Worm (Caenorhabditis elegans) whole organism, young adult: Measurements from ENCODE around the gene T16G12.4.

Experiments
- F33H1.4 ChIP-seq: fragments of 200-800 bp; sonication (Bioruptor generic); IDR thresholded peaks from 2 replicates; pipeline ENCODE4 v1.3.6; 2022; ENCODE audit warnings: missing genetic modification reagents, missing genetic modification characterization, missing compliant biosample characterization
- ceh-100 ChIP-seq: fragments of 200-800 bp; sonication (Bioruptor generic); IDR thresholded peaks from 2 replicates; pipeline ENCODE4 v1.3.6; 2022; ENCODE audit warnings: missing genetic modification reagents, missing genetic modification characterization, missing compliant biosample characterization
- ekl-4 ChIP-seq: fragments of 200-800 bp; sonication (Bioruptor generic); IDR thresholded peaks from 2 replicates; pipeline ENCODE4 v1.3.6; 2022; ENCODE audit warnings: missing genetic modification reagents, missing genetic modification characterization, missing compliant biosample characterization
- gei-17 ChIP-seq: fragments of 200-800 bp; sonication (Bioruptor generic); optimal IDR thresholded peaks from 2 replicates; lab custom pipeline; 2018; ENCODE audit warnings: mild to moderate bottlenecking, missing genetic modification characterization, missing compliant biosample characterization
- madf-3 ChIP-seq: fragments of 200-800 bp; sonication (Bioruptor generic); IDR thresholded peaks from 2 replicates; pipeline ENCODE4 v1.3.6; 2022; ENCODE audit warnings: missing genetic modification reagents, missing genetic modification characterization, missing compliant biosample characterization
- mcd-1 ChIP-seq: fragments of 200-800 bp; sonication (Bioruptor generic); IDR thresholded peaks from 2 replicates; pipeline ENCODE4 v1.3.6; 2022; ENCODE audit warnings: missing genetic modification reagents, missing genetic modification characterization, missing compliant biosample characterization
- mxl-1 ChIP-seq: sonication (generic microtip); optimal IDR thresholded peaks from 2 replicates; lab custom pipeline; 2016; ENCODE audit warnings: missing genetic modification characterization, missing compliant biosample characterization
- pbrm-1 ChIP-seq: fragments of 200-800 bp; sonication (Bioruptor generic); IDR thresholded peaks from 2 replicates; pipeline ENCODE4 v1.3.6; 2022; ENCODE audit warnings: missing genetic modification reagents, missing genetic modification characterization, missing compliant biosample characterization
- pha-4 ChIP-seq: fragments of 150-350 bp; sonication (generic microtip); optimal IDR thresholded peaks from 2 replicates; lab custom pipeline; 2014; ENCODE audit warnings: missing biosample characterization, missing genetic modification reagents, missing genetic modification characterization
- ztf-26 ChIP-seq: sonication (generic microtip); optimal IDR thresholded peaks from 2 replicates; lab custom pipeline; 2017; ENCODE audit warnings: missing genetic modification characterization, missing compliant biosample characterization

DNA sequence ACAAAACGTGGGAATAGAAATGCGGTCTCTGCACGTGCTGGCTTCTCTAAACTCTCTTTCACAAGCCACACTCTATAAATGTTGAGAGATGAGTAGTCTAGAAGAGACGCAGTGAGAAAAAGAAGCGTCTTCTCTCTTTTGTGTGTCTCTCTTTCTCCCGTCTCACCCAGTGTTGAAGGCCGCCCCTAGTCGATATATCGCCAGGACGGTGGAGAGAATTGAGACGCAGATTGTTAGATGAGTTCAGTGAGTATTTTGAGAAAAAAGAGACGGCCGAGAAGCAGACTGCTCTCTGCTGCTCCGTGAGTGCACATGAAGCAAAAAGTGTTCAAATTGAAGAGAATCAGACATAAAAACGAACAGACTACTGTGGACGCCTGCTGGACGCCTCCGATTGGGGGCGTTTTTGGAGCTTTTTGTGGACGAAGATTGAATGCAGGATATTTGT lies 38.9 kb downstream of the T16G12.4 start:
- TF ChIP-seq ceh-100 (GFP tag; lab: Robert Waterston, UW) (no peak), madf-3 (GFP tag; lab: Robert Waterston, UW) (no peak), mxl-1 (tag; lab: Kevin White, UChicago) (no peak), pbrm-1 (GFP tag; lab: Robert Waterston, UW) (peak; percentile 60; the same call in 1 of the 2 replicates), ztf-26 (tag; lab: Kevin White, UChicago) (peak; percentile 59), gei-17 (no peak), F33H1.4 (no peak), mcd-1 (peak; percentile 73), pha-4 (tag; lab: Kevin White, UChicago) (peak; percentile 7), ekl-4 (GFP tag; lab: Robert Waterston, UW) (peak; percentile 70)
